Fruit fly (Drosophila melanogaster) whole organism, embryonic: ENCODE data around the gene CG13038.

Source experiments
- Adf1 ChIP-seq: fragments of 200-800 bp; sonication (Bioruptor generic); IDR thresholded peaks from 2 replicates; pipeline ENCODE4 v1.3.6; 2022; ENCODE audit warnings: missing biosample characterization, missing genetic modification characterization
- CG10147 ChIP-seq: fragments of 200-800 bp; sonication (Bioruptor generic); optimal IDR thresholded peaks from 2 replicates; lab custom pipeline; 2019; ENCODE audit warnings: missing biosample characterization, mild to moderate bottlenecking, missing genetic modification characterization, moderate library complexity
- CG10543 ChIP-seq: fragments of 200-800 bp; sonication (Bioruptor generic); optimal IDR thresholded peaks from 3 replicates; lab custom pipeline; 2017; ENCODE audit warnings: missing biosample characterization, mild to moderate bottlenecking, missing genetic modification characterization, moderate library complexity
- CG14667 ChIP-seq: fragments of 200-800 bp; sonication (Bioruptor generic); IDR thresholded peaks from 2 replicates; pipeline ENCODE4 v1.3.6; 2022; ENCODE audit warnings: missing biosample characterization, missing genetic modification characterization
- CG14965 ChIP-seq: fragments of 200-800 bp; sonication (Bioruptor generic); optimal IDR thresholded peaks from 2 replicates; lab custom pipeline; 2016; ENCODE audit warnings: missing biosample characterization, missing genetic modification characterization, borderline replicate concordance
- CG1529 ChIP-seq: fragments of 200-800 bp; sonication (Bioruptor generic); optimal IDR thresholded peaks from 3 replicates; lab custom pipeline; 2018; ENCODE audit warnings: missing biosample characterization, missing genetic modification characterization
- CG17359 ChIP-seq: fragments of 200-800 bp; sonication (Bioruptor generic); optimal IDR thresholded peaks from 3 replicates; lab custom pipeline; 2018; ENCODE audit warnings: missing biosample characterization, mild to moderate bottlenecking, missing genetic modification characterization, moderate library complexity
- CG2120 ChIP-seq: fragments of 200-800 bp; sonication (Bioruptor generic); optimal IDR thresholded peaks from 3 replicates; lab custom pipeline; 2016; ENCODE audit warnings: missing biosample characterization, missing genetic modification characterization
- CG2678 ChIP-seq: fragments of 200-800 bp; sonication (Bioruptor generic); optimal IDR thresholded peaks from 3 replicates; lab custom pipeline; 2019; ENCODE audit warnings: missing biosample characterization, mild to moderate bottlenecking, missing genetic modification characterization, moderate library complexity
- CG32532 ChIP-seq: fragments of 200-800 bp; sonication (Bioruptor generic); IDR thresholded peaks from 2 replicates; pipeline ENCODE4 v1.3.6; 2022; ENCODE audit warnings: missing biosample characterization, missing genetic modification characterization
- CG3281 ChIP-seq: fragments of 200-800 bp; sonication (Bioruptor generic); optimal IDR thresholded peaks from 3 replicates; lab custom pipeline; 2017; ENCODE audit warnings: missing biosample characterization, mild to moderate bottlenecking, missing genetic modification characterization
- CG4854 ChIP-seq: fragments of 200-800 bp; sonication (Bioruptor generic); optimal IDR thresholded peaks from 2 replicates; lab custom pipeline; 2016; ENCODE audit warnings: missing biosample characterization, missing genetic modification characterization, inconsistent platforms
- CG6175 ChIP-seq: fragments of 200-800 bp; sonication (Bioruptor generic); IDR thresholded peaks from 3 replicates; pipeline ENCODE4 v1.3.6; 2022; ENCODE audit warnings: missing biosample characterization, missing genetic modification characterization
- CG7357 ChIP-seq: fragments of 200-800 bp; sonication (Bioruptor generic); IDR thresholded peaks from 3 replicates; pipeline ENCODE4 v1.3.6; 2022; ENCODE audit warnings: missing biosample characterization, missing genetic modification characterization
- Dbx ChIP-seq: fragments of 200-800 bp; sonication (Bioruptor generic); IDR thresholded peaks from 3 replicates; pipeline ENCODE4 v1.3.6; 2022; ENCODE audit warnings: missing biosample characterization, missing genetic modification characterization
- Deaf1 ChIP-seq: fragments of 200-800 bp; optimal IDR thresholded peaks from 3 replicates; lab custom pipeline; 2019; ENCODE audit warnings: missing biosample characterization, mild to moderate bottlenecking, missing genetic modification characterization, moderate library complexity
- Dek ChIP-seq: fragments of 200-800 bp; sonication (Bioruptor generic); optimal IDR thresholded peaks from 3 replicates; lab custom pipeline; 2019; ENCODE audit warnings: missing biosample characterization, mild to moderate bottlenecking, missing genetic modification characterization, moderate library complexity
- Dll ChIP-seq: fragments of 200-800 bp; sonication (Bioruptor generic); IDR thresholded peaks from 4 replicates; pipeline ENCODE4 v1.3.6; 2022; ENCODE audit warnings: missing biosample characterization, missing genetic modification characterization; ENCODE audit not compliant: partially characterized antibody
- Fer3 ChIP-seq: fragments of 200-800 bp; sonication (Bioruptor generic); optimal IDR thresholded peaks from 2 replicates; lab custom pipeline; 2018; ENCODE audit warnings: missing biosample characterization, mild to moderate bottlenecking, missing genetic modification characterization, moderate library complexity
- H15 ChIP-seq: fragments of 200-800 bp; sonication (Bioruptor generic); IDR thresholded peaks from 3 replicates; pipeline ENCODE4 v1.3.6; 2022; ENCODE audit warnings: missing biosample characterization, missing genetic modification characterization
- Hey ChIP-seq: fragments of 200-800 bp; sonication (Bioruptor generic); optimal IDR thresholded peaks from 3 replicates; lab custom pipeline; 2018; ENCODE audit warnings: missing biosample characterization, mild to moderate bottlenecking, missing genetic modification characterization
- Hmr ChIP-seq: fragments of 200-800 bp; sonication (Bioruptor generic); optimal IDR thresholded peaks from 3 replicates; lab custom pipeline; 2017; ENCODE audit warnings: mild to moderate bottlenecking, missing biosample characterization, missing genetic modification reagents, missing genetic modification characterization
- Jarid2 ChIP-seq: fragments of 200-800 bp; sonication (Bioruptor generic); optimal IDR thresholded peaks from 3 replicates; lab custom pipeline; 2017; ENCODE audit warnings: mild to moderate bottlenecking, missing biosample characterization, missing genetic modification reagents, missing genetic modification characterization
- Med ChIP-seq: fragments of 200-800 bp; sonication (Bioruptor generic); peaks from one replicate; lab custom pipeline; 2016; ENCODE audit warnings: missing biosample characterization, missing genetic modification characterization, mild to moderate bottlenecking, inconsistent platforms, moderate library complexity
- NFAT ChIP-seq: fragments of 200-800 bp; sonication (Bioruptor generic); IDR thresholded peaks from 2 replicates; pipeline ENCODE4 v1.3.6; 2022; ENCODE audit warnings: missing biosample characterization, missing genetic modification characterization
- Nf-YC ChIP-seq: fragments of 200-800 bp; optimal IDR thresholded peaks from 3 replicates; lab custom pipeline; 2019; ENCODE audit warnings: missing biosample characterization, mild to moderate bottlenecking, missing genetic modification characterization, moderate library complexity
- Pdp1 ChIP-seq, 2 experiments: fragments of 200-800 bp; sonication (Bioruptor generic); optimal IDR thresholded peaks; 3 replicates each; lab custom pipeline; 2016; ENCODE audit warnings: missing biosample characterization in 2 of 2, missing genetic modification characterization in 2 of 2, mild to moderate bottlenecking in 1 of 2, moderate library complexity in 1 of 2
- Scr ChIP-seq: fragments of 200-800 bp; sonication (Bioruptor generic); IDR thresholded peaks from 2 replicates; pipeline ENCODE4 v1.3.6; 2022; ENCODE audit warnings: missing biosample characterization, missing genetic modification characterization; ENCODE audit not compliant: partially characterized antibody
- ap ChIP-seq: fragments of 200-800 bp; sonication (Bioruptor generic); IDR thresholded peaks from 2 replicates; pipeline ENCODE4 v1.3.6; 2022; ENCODE audit warnings: missing biosample characterization, missing genetic modification characterization
- caup ChIP-seq: fragments of 200-800 bp; sonication (Bioruptor generic); optimal IDR thresholded peaks from 3 replicates; lab custom pipeline; 2017; ENCODE audit warnings: missing biosample characterization, mild to moderate bottlenecking, missing genetic modification characterization, moderate library complexity; ENCODE audit not compliant: severe bottlenecking
- ci ChIP-seq: fragments of 200-800 bp; sonication (Bioruptor generic); IDR thresholded peaks from 3 replicates; pipeline ENCODE4 v1.3.6; 2022; ENCODE audit warnings: missing biosample characterization, missing genetic modification characterization
- cwo ChIP-seq: fragments of 200-800 bp; sonication (Bioruptor generic); optimal IDR thresholded peaks from 3 replicates; lab custom pipeline; 2017; ENCODE audit warnings: missing biosample characterization, missing genetic modification characterization, mild to moderate bottlenecking, moderate library complexity, missing genetic modification reagents
- da ChIP-seq: fragments of 200-800 bp; sonication (Bioruptor generic); optimal IDR thresholded peaks from 2 replicates; lab custom pipeline; 2016; ENCODE audit warnings: missing biosample characterization, missing genetic modification characterization
- hkb ChIP-seq, 2 experiments: fragments of 200-800 bp in 1 of 2; fragments of >200 bp in 1 of 2; sonication (Bioruptor generic) in 1 of 2; IDR thresholded peaks in 1 of 2; optimal IDR thresholded peaks in 1 of 2; 2 replicates each; pipeline versions ENCODE4 v1.3.6 to Lab custom; 2017 to 2022; ENCODE audit warnings: missing biosample characterization in 1 of 2, missing genetic modification characterization in 1 of 2
- lab ChIP-seq: fragments of 200-800 bp; sonication (Bioruptor generic); optimal IDR thresholded peaks from 3 replicates; lab custom pipeline; 2017; ENCODE audit warnings: missing biosample characterization, missing genetic modification characterization, mild to moderate bottlenecking, moderate library complexity, missing genetic modification reagents
- lilli ChIP-seq: fragments of 200-800 bp; sonication (Bioruptor generic); optimal IDR thresholded peaks from 3 replicates; lab custom pipeline; 2016; ENCODE audit warnings: missing biosample characterization, missing genetic modification characterization
- nom ChIP-seq: fragments of 200-800 bp; sonication (Bioruptor generic); optimal IDR thresholded peaks from 2 replicates; lab custom pipeline; 2017; ENCODE audit warnings: missing biosample characterization, missing genetic modification characterization, mild to moderate bottlenecking, moderate library complexity, missing genetic modification reagents
- sens ChIP-seq: fragments of 200-800 bp; sonication (Bioruptor generic); peaks from one replicate; lab custom pipeline; 2016; ENCODE audit warnings: missing biosample characterization, missing genetic modification characterization
- sob ChIP-seq: fragments of 200-800 bp; sonication (Bioruptor generic); IDR thresholded peaks from 2 replicates; pipeline ENCODE4 v1.3.6; 2022; ENCODE audit warnings: missing biosample characterization, missing genetic modification characterization
- stc ChIP-seq: fragments of 200-800 bp; sonication (Bioruptor generic); IDR thresholded peaks from 2 replicates; pipeline ENCODE4 v1.3.6; 2022; ENCODE audit warnings: missing biosample characterization, missing genetic modification characterization
- sug ChIP-seq: fragments of 200-800 bp; optimal IDR thresholded peaks from 2 replicates; lab custom pipeline; 2019; ENCODE audit warnings: missing biosample characterization, mild to moderate bottlenecking, missing genetic modification characterization, moderate library complexity
- trem ChIP-seq: fragments of 200-800 bp; optimal IDR thresholded peaks from 3 replicates; lab custom pipeline; 2019; ENCODE audit warnings: missing biosample characterization, mild to moderate bottlenecking, missing genetic modification characterization, moderate library complexity
- zfh2 ChIP-seq: fragments of 200-800 bp; sonication (Bioruptor generic); optimal IDR thresholded peaks from 2 replicates; lab custom pipeline; 2016; ENCODE audit warnings: missing biosample characterization, missing genetic modification characterization

The CG13038 gene

dm6 chr3L:16359219-16359748 lies 31.6 kb upstream of the CG13038 start, which contains the start of gene ringer (continued):
- peak; percentile 65 for TF ChIP-seq Deaf1
- TF ChIP-seq zfh2 (GFP tag; lab: Kevin White, UChicago), result no peak
- no peak for TF ChIP-seq nom (GFP tag; lab: Kevin White, UChicago)
- peak; percentile 31 for TF ChIP-seq lilli (GFP tag; lab: Kevin White, UChicago)
- peak; percentile 16 for TF ChIP-seq CG2678 (tag; lab: Kevin White, UChicago)
- no peak for TF ChIP-seq NFAT
- no peak for TF ChIP-seq CG17359
- TF ChIP-seq Scr (GFP tag; lab: Robert Waterston, UW), result no peak
- TF ChIP-seq CG14965 (GFP tag; lab: Kevin White, UChicago), result no peak
- no peak for TF ChIP-seq Pdp1 (GFP tag; optimal IDR thresholded peaks at IDR 0.05; lab: Kevin White, UChicago)
- TF ChIP-seq sug (tag; lab: Kevin White, UChicago), result peak; percentile 25
- no peak for TF ChIP-seq da (GFP tag; lab: Kevin White, UChicago)
- TF ChIP-seq CG14667 (GFP tag; lab: Robert Waterston, UW), result no peak
- TF ChIP-seq Fer3, result peak; percentile 6
- no peak for TF ChIP-seq CG6175
- TF ChIP-seq lab (GFP tag; lab: Kevin White, UChicago), result peak; percentile 12
- peak; percentile 9 for TF ChIP-seq CG10543 (GFP tag; lab: Kevin White, UChicago)
- TF ChIP-seq CG4854 (GFP tag; lab: Kevin White, UChicago), result no peak
- peak; percentile 48 for TF ChIP-seq Hmr
- TF ChIP-seq Adf1 (GFP tag; lab: Robert Waterston, UW), result peak; percentile 8; the same call in 1 of the 2 replicates
- peak; percentile 23 for TF ChIP-seq Dek (tag; lab: Kevin White, UChicago)
- TF ChIP-seq Hey, result no peak
- peak; percentile 29 for TF ChIP-seq Jarid2 (GFP tag; lab: Kevin White, UChicago)
- TF ChIP-seq sob, result 0 out of 2 replicates have a peak, but pooled peaks have one; percentile 21
- no peak for TF ChIP-seq cwo (GFP tag; lab: Kevin White, UChicago)
- no peak for TF ChIP-seq Nf-YC (tag; lab: Kevin White, UChicago)
- no peak for TF ChIP-seq sens (GFP tag; lab: Kevin White, UChicago)
- TF ChIP-seq CG10147 (GFP tag; lab: Kevin White, UChicago), result no peak
- TF ChIP-seq CG32532 (GFP tag; lab: Robert Waterston, UW), result peak; percentile 34; the same call in 1 of the 2 replicates
- no peak for TF ChIP-seq CG1529 (GFP tag; lab: Kevin White, UChicago)
- TF ChIP-seq Dll (GFP tag; lab: Robert Waterston, UW), result no peak
- TF ChIP-seq H15 (GFP tag; lab: Robert Waterston, UW), result no peak
- TF ChIP-seq Med (GFP tag; lab: Kevin White, UChicago), result peak; percentile 58
- no peak for TF ChIP-seq CG7357 (GFP tag; lab: Robert Waterston, UW)
- TF ChIP-seq hkb (optimal IDR thresholded peaks at IDR 0.05; lab: Kevin White, UChicago), result no peak
- no peak for TF ChIP-seq hkb (GFP tag; IDR thresholded peaks at IDR 0.05; lab: Robert Waterston, UW)
- no peak for TF ChIP-seq ap (GFP tag; lab: Robert Waterston, UW)
- TF ChIP-seq trem (tag; lab: Kevin White, UChicago), result no peak
- no peak for TF ChIP-seq ci (GFP tag; lab: Robert Waterston, UW)
- peak; percentile 27 for TF ChIP-seq CG3281 (GFP tag; lab: Kevin White, UChicago)
- TF ChIP-seq stc (GFP tag; lab: Robert Waterston, UW), result no peak
- peak; percentile 29 for TF ChIP-seq CG2120 (GFP tag; lab: Kevin White, UChicago)
- TF ChIP-seq Dbx (GFP tag; lab: Robert Waterston, UW), result 0 out of 3 replicates have a peak, but pooled peaks have one; percentile 31
- peak; percentile 1 for TF ChIP-seq caup
